Fruit fly (Drosophila melanogaster) whole organism, pupa: ENCODE data around the gene CG46427.
A peak's percentile ranks its signal among the peaks of the same experiment; 100 is the strongest.

Source experiments
- CG10348 ChIP-seq: fragments of 200-800 bp; sonication (Bioruptor generic); IDR thresholded peaks from 2 replicates; pipeline ENCODE4 v1.3.6; 2022; ENCODE audit warnings: missing biosample characterization, missing genetic modification characterization
- CG12605 ChIP-seq: fragments of 200-800 bp; sonication (Bioruptor generic); IDR thresholded peaks from 2 replicates; pipeline ENCODE4 v1.3.6; 2022; ENCODE audit warnings: missing biosample characterization, missing genetic modification characterization
- CG13204 ChIP-seq: fragments of 200-800 bp; sonication (Bioruptor generic); optimal IDR thresholded peaks from 2 replicates; lab custom pipeline; 2018; ENCODE audit warnings: missing biosample characterization, mild to moderate bottlenecking, missing genetic modification characterization, moderate library complexity
- CG14655 ChIP-seq: fragments of 200-800 bp; sonication (Bioruptor generic); optimal IDR thresholded peaks from 3 replicates; lab custom pipeline; 2017; ENCODE audit warnings: mild to moderate bottlenecking, missing biosample characterization, missing genetic modification reagents, missing genetic modification characterization
- CG15710 ChIP-seq: fragments of 200-800 bp; sonication (Bioruptor generic); optimal IDR thresholded peaks from 2 replicates; lab custom pipeline; 2018; ENCODE audit warnings: missing biosample characterization, mild to moderate bottlenecking, missing genetic modification characterization, moderate library complexity
- CG17806 ChIP-seq: fragments of 200-800 bp; sonication (Bioruptor generic); optimal IDR thresholded peaks from 2 replicates; lab custom pipeline; 2018; ENCODE audit warnings: missing biosample characterization, mild to moderate bottlenecking, missing genetic modification characterization, moderate library complexity
- CG32121 ChIP-seq: fragments of 200-800 bp; sonication (Bioruptor generic); IDR thresholded peaks from 2 replicates; pipeline ENCODE4 v1.3.6; 2022; ENCODE audit warnings: missing biosample characterization, missing genetic modification characterization
- CG34367 ChIP-seq: fragments of 200-800 bp; sonication (Bioruptor generic); optimal IDR thresholded peaks from 2 replicates; lab custom pipeline; 2018; ENCODE audit warnings: missing biosample characterization, mild to moderate bottlenecking, missing genetic modification characterization
- CG4496 ChIP-seq: fragments of 200-800 bp; sonication (Bioruptor generic); IDR thresholded peaks from 3 replicates; pipeline ENCODE4 v1.3.6; 2022; ENCODE audit warnings: missing biosample characterization, missing genetic modification characterization
- CG8159 ChIP-seq: fragments of 200-800 bp; sonication (Bioruptor generic); optimal IDR thresholded peaks from 3 replicates; lab custom pipeline; 2018; ENCODE audit warnings: missing biosample characterization, mild to moderate bottlenecking, missing genetic modification characterization, moderate library complexity
- CG8301 ChIP-seq: fragments of 200-800 bp; sonication (Bioruptor generic); optimal IDR thresholded peaks from 2 replicates; lab custom pipeline; 2018; ENCODE audit warnings: missing biosample characterization, mild to moderate bottlenecking, missing genetic modification characterization
- CG9948 ChIP-seq: fragments of 200-800 bp; sonication (Bioruptor generic); optimal IDR thresholded peaks from 2 replicates; lab custom pipeline; 2018; ENCODE audit warnings: missing biosample characterization, mild to moderate bottlenecking, missing genetic modification characterization, moderate library complexity
- D1 ChIP-seq: fragments of 200-800 bp; sonication (Bioruptor generic); optimal IDR thresholded peaks from 2 replicates; lab custom pipeline; 2018; ENCODE audit warnings: missing biosample characterization, mild to moderate bottlenecking, missing genetic modification characterization, moderate library complexity
- EcR ChIP-seq: fragments of 200-800 bp; sonication (Bioruptor generic); optimal IDR thresholded peaks from 3 replicates; lab custom pipeline; 2019; ENCODE audit warnings: missing biosample characterization, missing genetic modification characterization, mild to moderate bottlenecking, moderate library complexity, missing genetic modification reagents
- Ets98B ChIP-seq: fragments of 200-800 bp; sonication (Bioruptor generic); IDR thresholded peaks from 2 replicates; pipeline ENCODE4 v1.3.6; 2022; ENCODE audit warnings: missing biosample characterization, missing genetic modification characterization
- Pif1A ChIP-seq: fragments of 200-800 bp; sonication (Bioruptor generic); optimal IDR thresholded peaks from 3 replicates; lab custom pipeline; 2016; ENCODE audit warnings: missing biosample characterization, missing genetic modification characterization
- Pif1B ChIP-seq: fragments of 200-800 bp; sonication (Bioruptor generic); optimal IDR thresholded peaks from 3 replicates; lab custom pipeline; 2016; ENCODE audit warnings: missing biosample characterization, missing genetic modification characterization
- Snoo ChIP-seq: fragments of 200-800 bp; sonication (Bioruptor generic); optimal IDR thresholded peaks from 3 replicates; lab custom pipeline; 2017; ENCODE audit warnings: missing biosample characterization, mild to moderate bottlenecking, missing genetic modification characterization, inconsistent platforms
- fd96Ca ChIP-seq: fragments of 200-800 bp; sonication (Bioruptor generic); IDR thresholded peaks from 3 replicates; pipeline ENCODE4 v1.3.6; 2022; ENCODE audit warnings: missing biosample characterization, missing genetic modification characterization
- gl ChIP-seq: fragments of 200-800 bp; sonication (Bioruptor generic); optimal IDR thresholded peaks from 2 replicates; lab custom pipeline; 2018; ENCODE audit warnings: missing biosample characterization, mild to moderate bottlenecking, missing genetic modification characterization
- rn ChIP-seq: fragments of 200-800 bp; sonication (Bioruptor generic); IDR thresholded peaks from 2 replicates; pipeline ENCODE4 v1.3.6; 2022; ENCODE audit warnings: missing biosample characterization, missing genetic modification characterization

The CG46427 gene

dm6 chr3R:12451888-12452514 is 13.1 kb upstream of the CG46427 start, which contains the start of gene CG5509:
Gene CG5509, plus strand, starts transcription at chr3R:12452464.
- TF ChIP-seq CG10348 (0 out of 2 replicates have a peak, but pooled peaks have one; percentile 9), CG4496 (GFP tag; lab: Robert Waterston, UW) (0 out of 3 replicates have a peak, but pooled peaks have one; percentile 22), CG15710 (no peak), CG34367 (tag; lab: Kevin White, UChicago) (no peak), Snoo (tag; lab: Kevin White, UChicago) (no peak), Pif1B (no peak), CG17806 (tag; lab: Kevin White, UChicago) (no peak), rn (GFP tag; lab: Robert Waterston, UW) (no peak), EcR (GFP tag; lab: Kevin White, UChicago) (peak; percentile 63), CG8159 (no peak), CG12605 (GFP tag; lab: Robert Waterston, UW) (no peak), gl (tag; lab: Kevin White, UChicago) (no peak), CG8301 (tag; lab: Kevin White, UChicago) (no peak), CG32121 (GFP tag; lab: Robert Waterston, UW) (no peak), fd96Ca (GFP tag; lab: Robert Waterston, UW) (no peak), D1 (no peak), Pif1A (GFP tag; lab: Kevin White, UChicago) (no peak), Ets98B (GFP tag; lab: Robert Waterston, UW) (peak; percentile 43), CG9948 (tag; lab: Kevin White, UChicago) (no peak), CG13204 (GFP tag; lab: Kevin White, UChicago) (peak; percentile 92)

- TF ChIP-seq CG14655 (no peak), CG9948 (tag; lab: Kevin White, UChicago) (peak; percentile 22), CG32121 (GFP tag; lab: Robert Waterston, UW) (peak; percentile 22; the same call in 1 of the 2 replicates), CG4496 (GFP tag; lab: Robert Waterston, UW) (0 out of 3 replicates have a peak, but pooled peaks have one; percentile 49), CG10348 (0 out of 2 replicates have a peak, but pooled peaks have one; percentile 11), CG15710 (peak; percentile 21), CG17806 (tag; lab: Kevin White, UChicago) (peak; percentile 27), EcR (GFP tag; lab: Kevin White, UChicago) (no peak), CG8159 (peak; percentile 32), fd96Ca (GFP tag; lab: Robert Waterston, UW) (no peak), CG34367 (tag; lab: Kevin White, UChicago) (peak; percentile 15), CG12605 (GFP tag; lab: Robert Waterston, UW) (0 out of 2 replicates have a peak, but pooled peaks have one; percentile 35), Ets98B (GFP tag; lab: Robert Waterston, UW) (peak; percentile 29), CG8301 (tag; lab: Kevin White, UChicago) (peak; percentile 20)
Measured at dm6 chr3R:12451376-12451775, 12.4 kb upstream of the CG46427 start.

- no peak for TF ChIP-seq CG32121 (GFP tag; lab: Robert Waterston, UW)
- TF ChIP-seq EcR (GFP tag; lab: Kevin White, UChicago), result peak; percentile 91
Measured at dm6 chr3R:12450713-12451259, 11.8 kb upstream of the CG46427 start.

DNA sequence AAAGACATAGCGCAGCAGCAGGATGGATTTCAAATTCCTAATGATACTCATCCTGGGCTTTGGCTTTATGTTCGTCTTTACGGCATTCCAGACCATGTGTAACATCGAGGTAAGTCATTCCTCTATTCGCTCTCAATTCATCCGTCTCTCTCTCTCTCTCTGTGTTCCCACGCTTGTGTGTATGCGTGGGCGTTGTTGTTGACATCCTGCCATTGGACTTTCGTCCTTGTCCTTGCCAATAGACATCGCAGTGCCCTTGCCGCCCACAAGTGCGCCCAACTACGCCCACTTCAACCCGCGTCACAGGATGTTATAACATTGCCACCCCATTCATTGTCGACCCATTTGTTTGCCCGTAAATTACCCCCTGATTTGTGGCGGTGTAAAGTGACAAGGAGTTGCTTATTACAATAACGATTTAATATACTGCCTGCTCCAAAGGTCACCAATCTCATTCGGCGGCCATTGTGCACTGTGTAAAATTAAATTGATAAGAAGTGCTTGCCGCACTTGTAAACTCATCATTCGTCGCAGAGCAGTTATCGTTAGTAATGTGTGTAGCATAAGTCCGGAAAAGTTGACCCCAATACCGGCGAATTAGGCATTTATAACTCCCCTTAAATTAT is 10.8 kb upstream of the CG46427 start:
- TF ChIP-seq Snoo (tag; lab: Kevin White, UChicago) (no peak), CG32121 (GFP tag; lab: Robert Waterston, UW) (peak; percentile 43), CG13204 (GFP tag; lab: Kevin White, UChicago) (peak; percentile 52), CG8301 (tag; lab: Kevin White, UChicago) (no peak), Pif1A (GFP tag; lab: Kevin White, UChicago) (peak; percentile 5), D1 (no peak), EcR (GFP tag; lab: Kevin White, UChicago) (peak; percentile 34), CG9948 (tag; lab: Kevin White, UChicago) (peak; percentile 5), gl (tag; lab: Kevin White, UChicago) (peak; percentile 51), fd96Ca (GFP tag; lab: Robert Waterston, UW) (peak; percentile 24; the same call in 1 of the 3 replicates), CG8159 (peak; percentile 18)

dm6 chr3R:12448889-12449314 is 10.0 kb upstream of the CG46427 start, which contains the start of gene CG18549:
Gene CG18549, plus strand, starts transcription at chr3R:12449296.
- TF ChIP-seq CG32121 (GFP tag; lab: Robert Waterston, UW) (peak; percentile 100), CG9948 (tag; lab: Kevin White, UChicago) (peak; percentile 100), D1 (peak; percentile 100), Snoo (tag; lab: Kevin White, UChicago) (peak; percentile 100), CG17806 (tag; lab: Kevin White, UChicago) (peak; percentile 100), CG14655 (peak; percentile 100), CG12605 (GFP tag; lab: Robert Waterston, UW) (peak; percentile 100), EcR (GFP tag; lab: Kevin White, UChicago) (peak; percentile 91), CG10348 (peak; percentile 99), Ets98B (GFP tag; lab: Robert Waterston, UW) (peak; percentile 100), fd96Ca (GFP tag; lab: Robert Waterston, UW) (peak; percentile 100), Pif1B (peak; percentile 100), rn (GFP tag; lab: Robert Waterston, UW) (peak; percentile 100), CG4496 (GFP tag; lab: Robert Waterston, UW) (peak; percentile 100), CG15710 (peak; percentile 100), Pif1A (GFP tag; lab: Kevin White, UChicago) (peak; percentile 100), CG13204 (GFP tag; lab: Kevin White, UChicago) (peak; percentile 99), CG34367 (tag; lab: Kevin White, UChicago) (peak; percentile 100), gl (tag; lab: Kevin White, UChicago) (peak; percentile 99), CG8159 (peak; percentile 100), CG8301 (tag; lab: Kevin White, UChicago) (peak; percentile 100)
